Fruit fly (Drosophila melanogaster) whole organism, embryonic: Measurements from ENCODE around the gene CG43116.
A peak's percentile ranks its signal among the peaks of the same experiment; 100 is the strongest.

Source experiments
- Abd-B ChIP-seq: fragments of 200-800 bp; sonication (Bioruptor generic); optimal IDR thresholded peaks from 2 replicates; lab custom pipeline; 2018; ENCODE audit warnings: missing biosample characterization, mild to moderate bottlenecking, missing genetic modification characterization, moderate library complexity
- Bdp1 ChIP-seq: fragments of 200-800 bp; sonication (Bioruptor generic); optimal IDR thresholded peaks from 3 replicates; lab custom pipeline; 2016; ENCODE audit warnings: missing biosample characterization, missing genetic modification characterization
- C15 ChIP-seq: fragments of 200-800 bp; sonication (Bioruptor generic); IDR thresholded peaks from 3 replicates; pipeline ENCODE4 v1.3.6; 2022; ENCODE audit warnings: missing biosample characterization, missing genetic modification characterization
- CG10366 ChIP-seq: fragments of 200-800 bp; sonication (Bioruptor generic); IDR thresholded peaks from 2 replicates; pipeline ENCODE4 v1.3.6; 2022; ENCODE audit warnings: missing biosample characterization, missing genetic modification characterization
- CG10543 ChIP-seq: fragments of 200-800 bp; sonication (Bioruptor generic); optimal IDR thresholded peaks from 3 replicates; lab custom pipeline; 2017; ENCODE audit warnings: missing biosample characterization, mild to moderate bottlenecking, missing genetic modification characterization, moderate library complexity
- CG10654 ChIP-seq: fragments of 200-800 bp; sonication (Bioruptor generic); optimal IDR thresholded peaks from 2 replicates; lab custom pipeline; 2016; ENCODE audit warnings: missing biosample characterization, missing genetic modification characterization
- CG11093 ChIP-seq: fragments of 200-800 bp; sonication (Bioruptor generic); IDR thresholded peaks from 3 replicates; pipeline ENCODE4 v1.3.6; 2022; ENCODE audit warnings: missing biosample characterization, missing genetic modification characterization
- CG11247 ChIP-seq: fragments of 200-800 bp; sonication (Bioruptor generic); IDR thresholded peaks from 2 replicates; pipeline ENCODE4 v1.3.6; 2022; ENCODE audit warnings: missing biosample characterization, missing genetic modification characterization
- CG11504 ChIP-seq: fragments of 200-800 bp; sonication (Bioruptor generic); optimal IDR thresholded peaks from 3 replicates; lab custom pipeline; 2019; ENCODE audit warnings: missing biosample characterization, mild to moderate bottlenecking, missing genetic modification characterization, moderate library complexity
- CG12071 ChIP-seq: fragments of 200-800 bp; sonication (Bioruptor generic); optimal IDR thresholded peaks from 3 replicates; lab custom pipeline; 2018; ENCODE audit warnings: missing biosample characterization, mild to moderate bottlenecking, missing genetic modification characterization
- CG12744 ChIP-seq: fragments of 200-800 bp; sonication (Bioruptor generic); optimal IDR thresholded peaks from 2 replicates; lab custom pipeline; 2016; ENCODE audit warnings: missing biosample characterization, missing genetic modification characterization
- CG12769 ChIP-seq: fragments of 200-800 bp; sonication (Bioruptor generic); optimal IDR thresholded peaks from 2 replicates; lab custom pipeline; 2019; ENCODE audit warnings: missing biosample characterization, mild to moderate bottlenecking, missing genetic modification characterization, moderate library complexity
- CG16815 ChIP-seq: fragments of 200-800 bp; sonication (Bioruptor generic); optimal IDR thresholded peaks from 3 replicates; lab custom pipeline; 2017; ENCODE audit warnings: missing biosample characterization, mild to moderate bottlenecking, missing genetic modification characterization
- CG18764 ChIP-seq: fragments of 200-800 bp; sonication (Bioruptor generic); optimal IDR thresholded peaks from 3 replicates; lab custom pipeline; 2016; ENCODE audit warnings: missing biosample characterization, missing genetic modification characterization
- CG2889 ChIP-seq: fragments of 200-800 bp; sonication (Bioruptor generic); IDR thresholded peaks from 3 replicates; pipeline ENCODE4 v1.3.6; 2022; ENCODE audit warnings: missing biosample characterization, missing genetic modification characterization
- CG32772 ChIP-seq: fragments of 200-800 bp; sonication (Bioruptor generic); IDR thresholded peaks from 2 replicates; pipeline ENCODE4 v1.3.6; 2022; ENCODE audit warnings: missing biosample characterization, missing genetic modification characterization
- CG4617 ChIP-seq: fragments of 200-800 bp; sonication (Bioruptor generic); optimal IDR thresholded peaks from 3 replicates; lab custom pipeline; 2016; ENCODE audit warnings: missing biosample characterization, missing genetic modification characterization, borderline replicate concordance
- CG7745 ChIP-seq: fragments of 200-800 bp; sonication (Bioruptor generic); optimal IDR thresholded peaks from 2 replicates; lab custom pipeline; 2018; ENCODE audit warnings: missing biosample characterization, mild to moderate bottlenecking, missing genetic modification characterization, moderate library complexity
- CG8089 ChIP-seq: fragments of 200-800 bp; sonication (Bioruptor generic); optimal IDR thresholded peaks from 3 replicates; lab custom pipeline; 2016; ENCODE audit warnings: missing biosample characterization, missing genetic modification characterization
- HLHmδ ChIP-seq: fragments of 200-800 bp; sonication (Bioruptor generic); optimal IDR thresholded peaks from 2 replicates; lab custom pipeline; 2018; ENCODE audit warnings: missing biosample characterization, mild to moderate bottlenecking, missing genetic modification characterization, moderate library complexity
- Kr ChIP-seq: fragments of 200-800 bp; sonication (Bioruptor generic); optimal IDR thresholded peaks from 2 replicates; lab custom pipeline; 2017; ENCODE audit warnings: missing biosample characterization, mild to moderate bottlenecking, missing genetic modification characterization
- Nf-YB ChIP-seq: fragments of 200-800 bp; sonication (Bioruptor generic); optimal IDR thresholded peaks from 3 replicates; lab custom pipeline; 2019; ENCODE audit warnings: missing biosample characterization, mild to moderate bottlenecking, missing genetic modification characterization, moderate library complexity
- Poxn ChIP-seq: fragments of 200-800 bp; sonication (Bioruptor generic); IDR thresholded peaks from 2 replicates; pipeline ENCODE4 v1.3.6; 2022; ENCODE audit warnings: missing biosample characterization, missing genetic modification characterization
- TFAM ChIP-seq: fragments of 200-800 bp; sonication (Bioruptor generic); optimal IDR thresholded peaks from 2 replicates; lab custom pipeline; 2017; ENCODE audit warnings: missing biosample characterization, missing genetic modification characterization, inconsistent platforms
- ara ChIP-seq: fragments of 200-800 bp; sonication (Bioruptor generic); IDR thresholded peaks from 2 replicates; pipeline ENCODE4 v1.3.6; 2022; ENCODE audit warnings: missing biosample characterization, missing genetic modification characterization
- chinmo ChIP-seq: fragments of 200-800 bp; sonication (Bioruptor generic); IDR thresholded peaks from 4 replicates; pipeline ENCODE4 v1.3.6; 2022; ENCODE audit warnings: missing biosample characterization, missing genetic modification characterization; ENCODE audit not compliant: partially characterized antibody
- chn ChIP-seq: fragments of 200-800 bp; sonication (Bioruptor generic); optimal IDR thresholded peaks from 2 replicates; lab custom pipeline; 2016; ENCODE audit warnings: missing biosample characterization, missing genetic modification characterization
- ci ChIP-seq: fragments of 200-800 bp; sonication (Bioruptor generic); IDR thresholded peaks from 3 replicates; pipeline ENCODE4 v1.3.6; 2022; ENCODE audit warnings: missing biosample characterization, missing genetic modification characterization
- dmrt99B ChIP-seq: fragments of 200-800 bp; sonication (Bioruptor generic); optimal IDR thresholded peaks from 2 replicates; lab custom pipeline; 2018; ENCODE audit warnings: missing biosample characterization, mild to moderate bottlenecking, missing genetic modification characterization, moderate library complexity
- exex ChIP-seq: fragments of 200-800 bp; sonication (Bioruptor generic); optimal IDR thresholded peaks from 4 replicates; lab custom pipeline; 2018; ENCODE audit warnings: missing biosample characterization, mild to moderate bottlenecking, missing genetic modification characterization, moderate library complexity
- fd102C ChIP-seq: fragments of 200-800 bp; sonication (Bioruptor generic); optimal IDR thresholded peaks from 2 replicates; lab custom pipeline; 2018; ENCODE audit warnings: missing biosample characterization, mild to moderate bottlenecking, missing genetic modification characterization, moderate library complexity
- fd64A ChIP-seq: fragments of 200-800 bp; sonication (Bioruptor generic); optimal IDR thresholded peaks from 3 replicates; lab custom pipeline; 2018; ENCODE audit warnings: missing biosample characterization, mild to moderate bottlenecking, missing genetic modification characterization
- grn ChIP-seq: fragments of 200-800 bp; sonication (Bioruptor generic); optimal IDR thresholded peaks from 3 replicates; lab custom pipeline; 2017; ENCODE audit warnings: missing biosample characterization, missing genetic modification characterization
- hb ChIP-seq: fragments of 200-800 bp; sonication (Bioruptor generic); IDR thresholded peaks from 3 replicates; pipeline ENCODE4 v1.3.6; 2022; ENCODE audit warnings: missing biosample characterization, missing genetic modification characterization; ENCODE audit not compliant: partially characterized antibody
- her ChIP-seq: fragments of 200-800 bp; sonication (Bioruptor generic); optimal IDR thresholded peaks from 2 replicates; lab custom pipeline; 2016; ENCODE audit warnings: missing biosample characterization, missing genetic modification characterization
- jumu ChIP-seq: fragments of 200-800 bp; sonication (Bioruptor generic); optimal IDR thresholded peaks from 3 replicates; lab custom pipeline; 2016; ENCODE audit warnings: missing biosample characterization, missing genetic modification characterization
- lola ChIP-seq, 3 experiments: fragments of >200 bp in 2 of 3; fragments of 200-800 bp in 1 of 3; sonication (Bioruptor generic) in 1 of 3; optimal IDR thresholded peaks; 2 replicates each; lab custom pipeline; 2017 to 2019; ENCODE audit warnings: missing biosample characterization in 3 of 3, missing genetic modification characterization in 3 of 3, mild to moderate bottlenecking in 1 of 3, moderate library complexity in 1 of 3
- mirr ChIP-seq: fragments of 200-800 bp; sonication (Bioruptor generic); optimal IDR thresholded peaks from 3 replicates; lab custom pipeline; 2018; ENCODE audit warnings: missing biosample characterization, mild to moderate bottlenecking, missing genetic modification characterization
- odd ChIP-seq: fragments of 200-800 bp; sonication (Bioruptor generic); optimal IDR thresholded peaks from 2 replicates; lab custom pipeline; 2017; ENCODE audit warnings: missing biosample characterization, mild to moderate bottlenecking, missing genetic modification characterization
- org-1 ChIP-seq: fragments of 200-800 bp; sonication (Bioruptor generic); optimal IDR thresholded peaks from 2 replicates; lab custom pipeline; 2017; ENCODE audit warnings: missing biosample characterization, missing genetic modification characterization
- pfk ChIP-seq: fragments of 200-800 bp; sonication (Bioruptor generic); optimal IDR thresholded peaks from 2 replicates; lab custom pipeline; 2018; ENCODE audit warnings: missing biosample characterization, mild to moderate bottlenecking, missing genetic modification characterization, moderate library complexity
- pnt ChIP-seq: fragments of 200-800 bp; sonication (Bioruptor generic); optimal IDR thresholded peaks from 3 replicates; lab custom pipeline; 2016; ENCODE audit warnings: missing biosample characterization, missing genetic modification characterization
- pros ChIP-seq: fragments of 200-800 bp; sonication (Bioruptor generic); optimal IDR thresholded peaks from 3 replicates; lab custom pipeline; 2019; ENCODE audit warnings: missing biosample characterization, mild to moderate bottlenecking, missing genetic modification characterization, moderate library complexity
- pum ChIP-seq: fragments of 200-800 bp; sonication (Bioruptor generic); optimal IDR thresholded peaks from 2 replicates; lab custom pipeline; 2016; ENCODE audit warnings: missing biosample characterization, missing genetic modification characterization
- sqz ChIP-seq: fragments of 200-800 bp; sonication (Bioruptor generic); optimal IDR thresholded peaks from 3 replicates; lab custom pipeline; 2018; ENCODE audit warnings: missing biosample characterization, mild to moderate bottlenecking, missing genetic modification characterization
- tll ChIP-seq, 2 experiments: fragments of 200-800 bp in 1 of 2; fragments of >200 bp in 1 of 2; sonication (Bioruptor generic) in 1 of 2; optimal IDR thresholded peaks; 2 replicates each; lab custom pipeline; 2017 to 2019; ENCODE audit warnings: missing biosample characterization in 2 of 2, missing genetic modification characterization in 2 of 2, mild to moderate bottlenecking in 1 of 2, moderate library complexity in 1 of 2
- usp ChIP-seq: fragments of >200 bp; optimal IDR thresholded peaks from 2 replicates; lab custom pipeline; 2017; ENCODE audit warnings: missing biosample characterization, missing genetic modification characterization
- wdn ChIP-seq: fragments of 200-800 bp; sonication (Bioruptor generic); IDR thresholded peaks from 2 replicates; pipeline ENCODE4 v1.3.6; 2022; ENCODE audit warnings: missing biosample characterization, missing genetic modification characterization
- zen2 ChIP-seq: fragments of 200-800 bp; sonication (Bioruptor generic); IDR thresholded peaks from 3 replicates; pipeline ENCODE4 v1.3.6; 2022; ENCODE audit warnings: missing biosample characterization, missing genetic modification characterization; ENCODE audit not compliant: partially characterized antibody

CG43116 gene

dm6 chr3R:26002570-26003332 is 6.0 kb upstream of the CG43116 start (continued):
- TF ChIP-seq C15 (GFP tag; lab: Robert Waterston, UW), result no peak
- TF ChIP-seq CG11093 (GFP tag; lab: Robert Waterston, UW), result no peak
- no peak for TF ChIP-seq odd (GFP tag; lab: Kevin White, UChicago)
- no peak for TF ChIP-seq CG2889 (GFP tag; lab: Robert Waterston, UW)
- no peak for TF ChIP-seq CG12071
- no peak for TF ChIP-seq lola (GFP tag; optimal IDR thresholded peaks at IDR 0.05; lab: Kevin White, UChicago)
- no peak for TF ChIP-seq CG11247 (GFP tag; lab: Robert Waterston, UW)
- TF ChIP-seq hb (GFP tag; lab: Robert Waterston, UW), result no peak
- TF ChIP-seq CG4617 (GFP tag; lab: Kevin White, UChicago), result no peak
- no peak for TF ChIP-seq exex
- TF ChIP-seq pnt (GFP tag; lab: Kevin White, UChicago), result no peak
- TF ChIP-seq Poxn (GFP tag; lab: Robert Waterston, UW), result no peak
- TF ChIP-seq CG18764 (GFP tag; lab: Kevin White, UChicago), result no peak
- peak; percentile 77 for TF ChIP-seq CG10543 (GFP tag; lab: Kevin White, UChicago)
- TF ChIP-seq Kr (GFP tag; lab: Kevin White, UChicago), result peak; percentile 70
- no peak for TF ChIP-seq her (GFP tag; lab: Kevin White, UChicago)
- TF ChIP-seq Nf-YB, result no peak
- 0 out of 2 replicates have a peak, but pooled peaks have one; percentile 28 for TF ChIP-seq ara
- TF ChIP-seq CG8089 (GFP tag; lab: Kevin White, UChicago), result no peak
- no peak for TF ChIP-seq jumu (GFP tag; lab: Kevin White, UChicago)
- no peak for TF ChIP-seq fd64A
- no peak for TF ChIP-seq wdn (GFP tag; lab: Robert Waterston, UW)
- TF ChIP-seq tll (GFP tag; optimal IDR thresholded peaks at IDR 0.05; lab: Kevin White, UChicago), result no peak
- TF ChIP-seq dmrt99B (tag; lab: Kevin White, UChicago), result peak; percentile 14
- TF ChIP-seq Bdp1 (GFP tag; lab: Kevin White, UChicago), result no peak
- TF ChIP-seq CG7745 (tag; lab: Kevin White, UChicago), result no peak
- no peak for TF ChIP-seq org-1 (GFP tag; lab: Kevin White, UChicago)
- no peak for TF ChIP-seq CG16815 (GFP tag; lab: Kevin White, UChicago)
- peak; percentile 98 for TF ChIP-seq pros (GFP tag; lab: Kevin White, UChicago)
- peak; percentile 90 for TF ChIP-seq HLHmδ (GFP tag; lab: Kevin White, UChicago)
- TF ChIP-seq CG10654 (GFP tag; lab: Kevin White, UChicago), result no peak
- TF ChIP-seq sqz, result peak; percentile 98
- TF ChIP-seq chn (GFP tag; lab: Kevin White, UChicago), result peak; percentile 26
- no peak for TF ChIP-seq TFAM (GFP tag; lab: Kevin White, UChicago)
- TF ChIP-seq zen2 (GFP tag; lab: Robert Waterston, UW), result 0 out of 3 replicates have a peak, but pooled peaks have one; percentile 26
- peak; percentile 68 for TF ChIP-seq CG12769
- 0 out of 4 replicates have a peak, but pooled peaks have one; percentile 69 for TF ChIP-seq chinmo (GFP tag; lab: Robert Waterston, UW)
- no peak for TF ChIP-seq pfk (GFP tag; lab: Kevin White, UChicago)
- peak; percentile 27; the same call in 1 of the 2 replicates for TF ChIP-seq CG32772 (GFP tag; lab: Robert Waterston, UW)
- no peak for TF ChIP-seq usp (GFP tag; lab: Kevin White, UChicago)
- peak; percentile 26 for TF ChIP-seq Abd-B
- TF ChIP-seq mirr (GFP tag; lab: Kevin White, UChicago), result peak; percentile 19
- no peak for TF ChIP-seq fd102C (GFP tag; lab: Kevin White, UChicago)
- TF ChIP-seq ci (GFP tag; lab: Robert Waterston, UW), result 0 out of 3 replicates have a peak, but pooled peaks have one; percentile 5
- TF ChIP-seq CG12744 (GFP tag; lab: Kevin White, UChicago), result no peak
- no peak for TF ChIP-seq pum (GFP tag; lab: Kevin White, UChicago)
- no peak for TF ChIP-seq CG10366 (GFP tag; lab: Robert Waterston, UW)
- TF ChIP-seq CG11504 (tag; lab: Kevin White, UChicago), result no peak
- TF ChIP-seq grn (GFP tag; lab: Kevin White, UChicago), result peak; percentile 77
